Fruit fly (Drosophila melanogaster) whole organism, embryonic: Measurements from ENCODE around the gene CG7164.

Experiments used
- BEAF-32 ChIP-seq: fragments of 200-800 bp; sonication (Bioruptor generic); optimal IDR thresholded peaks from 3 replicates; lab custom pipeline; 2017; ENCODE audit warnings: missing biosample characterization, missing genetic modification characterization, mild to moderate bottlenecking, moderate library complexity, missing genetic modification reagents
- Bteb2 ChIP-seq: fragments of 200-800 bp; sonication (Bioruptor generic); optimal IDR thresholded peaks from 2 replicates; lab custom pipeline; 2016; ENCODE audit warnings: missing biosample characterization, missing genetic modification characterization
- CG11560 ChIP-seq: fragments of 200-800 bp; sonication (Bioruptor generic); IDR thresholded peaks from 3 replicates; pipeline ENCODE4 v1.3.6; 2022; ENCODE audit warnings: missing biosample characterization, missing genetic modification characterization
- CG15479 ChIP-seq: fragments of 200-800 bp; sonication (Bioruptor generic); optimal IDR thresholded peaks from 3 replicates; lab custom pipeline; 2019; ENCODE audit warnings: missing biosample characterization, mild to moderate bottlenecking, missing genetic modification characterization, moderate library complexity
- CG15514 ChIP-seq: fragments of 200-800 bp; sonication (Bioruptor generic); optimal IDR thresholded peaks from 3 replicates; lab custom pipeline; 2017; ENCODE audit warnings: missing biosample characterization, missing genetic modification characterization, mild to moderate bottlenecking, moderate library complexity, missing genetic modification reagents
- CG1602 ChIP-seq: fragments of 200-800 bp; sonication (Bioruptor generic); optimal IDR thresholded peaks from 3 replicates; lab custom pipeline; 2016; ENCODE audit warnings: missing biosample characterization, missing genetic modification characterization
- CG16815 ChIP-seq: fragments of 200-800 bp; sonication (Bioruptor generic); optimal IDR thresholded peaks from 3 replicates; lab custom pipeline; 2017; ENCODE audit warnings: missing biosample characterization, mild to moderate bottlenecking, missing genetic modification characterization
- CG2678 ChIP-seq: fragments of 200-800 bp; sonication (Bioruptor generic); optimal IDR thresholded peaks from 3 replicates; lab custom pipeline; 2019; ENCODE audit warnings: missing biosample characterization, mild to moderate bottlenecking, missing genetic modification characterization, moderate library complexity
- CG42726 ChIP-seq: fragments of 200-800 bp; sonication (Bioruptor generic); IDR thresholded peaks from 2 replicates; pipeline ENCODE4 v1.3.6; 2022; ENCODE audit warnings: missing biosample characterization, missing genetic modification characterization; ENCODE audit not compliant: partially characterized antibody
- CG4854 ChIP-seq: fragments of 200-800 bp; sonication (Bioruptor generic); optimal IDR thresholded peaks from 2 replicates; lab custom pipeline; 2016; ENCODE audit warnings: missing biosample characterization, missing genetic modification characterization, inconsistent platforms
- CG5245 ChIP-seq: fragments of 200-800 bp; sonication (Bioruptor generic); optimal IDR thresholded peaks from 3 replicates; lab custom pipeline; 2016; ENCODE audit warnings: missing biosample characterization, missing genetic modification characterization
- CG6854 ChIP-seq: fragments of 200-800 bp; sonication (Bioruptor generic); optimal IDR thresholded peaks from 3 replicates; lab custom pipeline; 2017; ENCODE audit warnings: missing biosample characterization, mild to moderate bottlenecking, missing genetic modification characterization
- CG8290 ChIP-seq, 3 experiments: fragments of 200-800 bp; sonication (Bioruptor generic); optimal IDR thresholded peaks; 2 replicates each; lab custom pipeline; 2016 to 2019; ENCODE audit warnings: missing biosample characterization in 3 of 3, missing genetic modification characterization in 3 of 3, mild to moderate bottlenecking in 2 of 3, moderate library complexity in 1 of 3
- CG8359 ChIP-seq: fragments of 200-800 bp; sonication (Bioruptor generic); optimal IDR thresholded peaks from 2 replicates; lab custom pipeline; 2017; ENCODE audit warnings: missing biosample characterization, mild to moderate bottlenecking, missing genetic modification characterization, borderline replicate concordance
- CG9876 ChIP-seq: fragments of 200-800 bp; sonication (Bioruptor generic); optimal IDR thresholded peaks from 2 replicates; lab custom pipeline; 2016; ENCODE audit warnings: missing biosample characterization, missing genetic modification characterization
- CG9932 ChIP-seq: fragments of 200-800 bp; sonication (Bioruptor generic); IDR thresholded peaks from 2 replicates; pipeline ENCODE4 v1.3.6; 2022; ENCODE audit warnings: missing biosample characterization, missing genetic modification characterization
- CkIIα-i1 ChIP-seq: fragments of 200-800 bp; sonication (Bioruptor generic); IDR thresholded peaks from 2 replicates; pipeline ENCODE4 v1.3.6; 2022; ENCODE audit warnings: missing biosample characterization, missing genetic modification characterization
- Eip74EF ChIP-seq, 2 experiments: fragments of 200-800 bp in 1 of 2; fragments of >200 bp in 1 of 2; sonication (Bioruptor generic) in 1 of 2; optimal IDR thresholded peaks; 2 replicates each; lab custom pipeline; 2017 to 2019; ENCODE audit warnings: missing biosample characterization in 2 of 2, missing genetic modification characterization in 2 of 2, mild to moderate bottlenecking in 1 of 2, moderate library complexity in 1 of 2
- Ets65A ChIP-seq: fragments of 200-800 bp; sonication (Bioruptor generic); peaks from one replicate; lab custom pipeline; 2016; ENCODE audit warnings: missing biosample characterization, missing genetic modification characterization
- HLHmδ ChIP-seq: fragments of 200-800 bp; sonication (Bioruptor generic); optimal IDR thresholded peaks from 2 replicates; lab custom pipeline; 2018; ENCODE audit warnings: missing biosample characterization, mild to moderate bottlenecking, missing genetic modification characterization, moderate library complexity
- Hmr ChIP-seq: fragments of 200-800 bp; sonication (Bioruptor generic); optimal IDR thresholded peaks from 3 replicates; lab custom pipeline; 2017; ENCODE audit warnings: mild to moderate bottlenecking, missing biosample characterization, missing genetic modification reagents, missing genetic modification characterization
- Hr78 ChIP-seq, 2 experiments: fragments of 200-800 bp in 1 of 2; fragments of >200 bp in 1 of 2; sonication (Bioruptor generic) in 1 of 2; optimal IDR thresholded peaks; 2 replicates each; lab custom pipeline; 2017 to 2019; ENCODE audit warnings: missing biosample characterization in 2 of 2, missing genetic modification characterization in 2 of 2, mild to moderate bottlenecking in 1 of 2, moderate library complexity in 1 of 2
- Lim3 ChIP-seq: fragments of 200-800 bp; sonication (Bioruptor generic); IDR thresholded peaks from 2 replicates; pipeline ENCODE4 v1.3.6; 2022; ENCODE audit warnings: missing biosample characterization, missing genetic modification characterization
- Nf-YA ChIP-seq: fragments of 200-800 bp; sonication (Bioruptor generic); IDR thresholded peaks from 2 replicates; pipeline ENCODE4 v1.3.6; 2022; ENCODE audit warnings: missing biosample characterization, missing genetic modification characterization
- PHDP ChIP-seq: fragments of 200-800 bp; sonication (Bioruptor generic); optimal IDR thresholded peaks from 3 replicates; lab custom pipeline; 2018; ENCODE audit warnings: missing biosample characterization, mild to moderate bottlenecking, missing genetic modification characterization, moderate library complexity
- Rx ChIP-seq: fragments of 200-800 bp; sonication (Bioruptor generic); IDR thresholded peaks from 2 replicates; pipeline ENCODE4 v1.3.6; 2022; ENCODE audit warnings: missing biosample characterization, missing genetic modification characterization
- Sox100B ChIP-seq: fragments of 200-800 bp; sonication (Bioruptor generic); optimal IDR thresholded peaks from 3 replicates; lab custom pipeline; 2018; ENCODE audit warnings: missing biosample characterization, mild to moderate bottlenecking, missing genetic modification characterization
- abd-A ChIP-seq: fragments of 200-800 bp; sonication (Bioruptor generic); optimal IDR thresholded peaks from 3 replicates; lab custom pipeline; 2019; ENCODE audit warnings: missing biosample characterization, mild to moderate bottlenecking, missing genetic modification characterization, moderate library complexity
- br ChIP-seq: fragments of >200 bp; optimal IDR thresholded peaks from 2 replicates; lab custom pipeline; 2017
- dan ChIP-seq: fragments of 200-800 bp; sonication (Bioruptor generic); IDR thresholded peaks from 2 replicates; pipeline ENCODE4 v1.3.6; 2022; ENCODE audit warnings: missing biosample characterization, missing genetic modification characterization
- dysf ChIP-seq: fragments of 200-800 bp; sonication (Bioruptor generic); IDR thresholded peaks from 3 replicates; pipeline ENCODE4 v1.3.6; 2022; ENCODE audit warnings: missing biosample characterization, missing genetic modification characterization
- fd3F ChIP-seq: fragments of 200-800 bp; sonication (Bioruptor generic); optimal IDR thresholded peaks from 2 replicates; lab custom pipeline; 2018; ENCODE audit warnings: missing biosample characterization, mild to moderate bottlenecking, missing genetic modification characterization, moderate library complexity
- gce ChIP-seq: fragments of 200-800 bp; sonication (Bioruptor generic); IDR thresholded peaks from 3 replicates; pipeline ENCODE4 v1.3.6; 2022; ENCODE audit warnings: missing biosample characterization, missing genetic modification characterization
- grau ChIP-seq: fragments of 200-800 bp; optimal IDR thresholded peaks from 3 replicates; lab custom pipeline; 2019; ENCODE audit warnings: missing biosample characterization, mild to moderate bottlenecking, missing genetic modification characterization, moderate library complexity
- kah ChIP-seq: fragments of 200-800 bp; sonication (Bioruptor generic); optimal IDR thresholded peaks from 2 replicates; lab custom pipeline; 2018; ENCODE audit warnings: missing biosample characterization, mild to moderate bottlenecking, missing genetic modification characterization
- ken ChIP-seq: fragments of 200-800 bp; sonication (Bioruptor generic); IDR thresholded peaks from 3 replicates; pipeline ENCODE4 v1.3.6; 2022; ENCODE audit warnings: missing biosample characterization, missing genetic modification characterization
- lilli ChIP-seq: fragments of 200-800 bp; sonication (Bioruptor generic); optimal IDR thresholded peaks from 3 replicates; lab custom pipeline; 2016; ENCODE audit warnings: missing biosample characterization, missing genetic modification characterization
- lov ChIP-seq, 2 experiments: fragments of 200-800 bp in 1 of 2; fragments of >200 bp in 1 of 2; sonication (Bioruptor generic) in 1 of 2; IDR thresholded peaks in 1 of 2; optimal IDR thresholded peaks in 1 of 2; 2 replicates in 1 of 2; 3 replicates in 1 of 2; pipeline versions ENCODE4 v1.3.6 to Lab custom; 2017 to 2022; ENCODE audit warnings: missing biosample characterization in 1 of 2, missing genetic modification characterization in 1 of 2
- luna ChIP-seq: fragments of 200-800 bp; sonication (Bioruptor generic); optimal IDR thresholded peaks from 2 replicates; lab custom pipeline; 2016; ENCODE audit warnings: missing biosample characterization, missing genetic modification characterization
- mld ChIP-seq: fragments of 200-800 bp; sonication (Bioruptor generic); IDR thresholded peaks from 3 replicates; pipeline ENCODE4 v1.3.6; 2022; ENCODE audit warnings: missing biosample characterization, missing genetic modification characterization; ENCODE audit not compliant: partially characterized antibody
- oc ChIP-seq: fragments of 200-800 bp; sonication (Bioruptor generic); optimal IDR thresholded peaks from 2 replicates; lab custom pipeline; 2018; ENCODE audit warnings: missing biosample characterization, mild to moderate bottlenecking, missing genetic modification characterization, moderate library complexity
- pb ChIP-seq: fragments of 200-800 bp; sonication (Bioruptor generic); optimal IDR thresholded peaks from 3 replicates; lab custom pipeline; 2016; ENCODE audit warnings: missing biosample characterization, missing genetic modification characterization
- repo ChIP-seq: fragments of 200-800 bp; sonication (Bioruptor generic); optimal IDR thresholded peaks from 2 replicates; lab custom pipeline; 2016; ENCODE audit warnings: missing biosample characterization, missing genetic modification characterization
- sd ChIP-seq: fragments of 200-800 bp; sonication (Bioruptor generic); optimal IDR thresholded peaks from 3 replicates; lab custom pipeline; 2018; ENCODE audit warnings: missing biosample characterization, mild to moderate bottlenecking, missing genetic modification characterization, moderate library complexity
- slou ChIP-seq: fragments of 200-800 bp; sonication (Bioruptor generic); optimal IDR thresholded peaks from 3 replicates; lab custom pipeline; 2016; ENCODE audit warnings: missing biosample characterization, missing genetic modification characterization
- sqz ChIP-seq: fragments of 200-800 bp; sonication (Bioruptor generic); optimal IDR thresholded peaks from 3 replicates; lab custom pipeline; 2018; ENCODE audit warnings: missing biosample characterization, mild to moderate bottlenecking, missing genetic modification characterization
- tx ChIP-seq: fragments of 200-800 bp; sonication (Bioruptor generic); optimal IDR thresholded peaks from 2 replicates; lab custom pipeline; 2016; ENCODE audit warnings: missing biosample characterization, missing genetic modification characterization
- zfh1 ChIP-seq: fragments of 200-800 bp; sonication (Bioruptor generic); IDR thresholded peaks from 3 replicates; pipeline ENCODE4 v1.3.6; 2022; ENCODE audit warnings: missing biosample characterization, missing genetic modification characterization

The CG7164 gene

dm6 chr2L:7799804-7800433 lies 18.7 kb downstream of the CG7164 start, which contains the start of the genes Herp and r2d2 (continued):
- TF ChIP-seq ken (GFP tag; lab: Robert Waterston, UW) (peak; percentile 88), slou (GFP tag; lab: Kevin White, UChicago) (peak; percentile 91), abd-A (tag; lab: Kevin White, UChicago) (no peak), lov (optimal IDR thresholded peaks at IDR 0.05; lab: Kevin White, UChicago) (no peak), lov (GFP tag; IDR thresholded peaks at IDR 0.05; lab: Robert Waterston, UW) (no peak), CG11560 (tag; lab: Robert Waterston, UW) (peak; percentile 83), CG15479 (peak; percentile 79), Ets65A (GFP tag; lab: Kevin White, UChicago) (peak; percentile 99), Bteb2 (peak; percentile 89), kah (GFP tag; lab: Kevin White, UChicago) (peak; percentile 95), grau (tag; lab: Kevin White, UChicago) (peak; percentile 91), fd3F (GFP tag; lab: Kevin White, UChicago) (peak; percentile 84), CG9876 (GFP tag; lab: Kevin White, UChicago) (peak; percentile 90), tx (peak; percentile 90), zfh1 (GFP tag; lab: Robert Waterston, UW) (peak; percentile 86), CG9932 (GFP tag; lab: Robert Waterston, UW) (peak; percentile 95), dan (GFP tag; lab: Robert Waterston, UW) (peak; percentile 55; the same call in 1 of the 2 replicates), CG6854 (GFP tag; lab: Kevin White, UChicago) (peak; percentile 82), CG15514 (GFP tag; lab: Kevin White, UChicago) (peak; percentile 88), CG4854 (GFP tag; lab: Kevin White, UChicago) (peak; percentile 73), CG16815 (GFP tag; lab: Kevin White, UChicago) (peak; percentile 83), BEAF-32 (GFP tag; lab: Kevin White, UChicago) (peak; percentile 84), Hr78 (GFP tag; optimal IDR thresholded peaks at IDR 0.05; lab: Kevin White, UChicago) (peak in 1 of 2 experiments; percentile 91), HLHmδ (GFP tag; lab: Kevin White, UChicago) (no peak), CG8290 (GFP tag; optimal IDR thresholded peaks at IDR 0.05; lab: Kevin White, UChicago) (peak; percentile 82), CG8290 (tag; optimal IDR thresholded peaks at IDR 0.05; lab: Kevin White, UChicago) (peak; percentile 45 to 90), pb (GFP tag; lab: Kevin White, UChicago) (peak; percentile 93), Rx (GFP tag; lab: Robert Waterston, UW) (peak; percentile 78), br (lab: Kevin White, UChicago) (no peak), oc (no peak), CG42726 (GFP tag; lab: Robert Waterston, UW) (no peak; the same call in none of the 2 replicates), gce (GFP tag; lab: Robert Waterston, UW) (peak; percentile 47; the same call in 1 of the 3 replicates), Eip74EF (GFP tag; optimal IDR thresholded peaks at IDR 0.05; lab: Kevin White, UChicago) (peak in 1 of 2 experiments; percentile 69), Sox100B (peak; percentile 84), luna (GFP tag; lab: Kevin White, UChicago) (peak; percentile 78), CG2678 (tag; lab: Kevin White, UChicago) (peak; percentile 93), Hmr (GFP tag; lab: Kevin White, UChicago) (peak; percentile 93), CG1602 (peak; percentile 89), dysf (peak; percentile 94), repo (GFP tag; lab: Kevin White, UChicago) (peak; percentile 90), CG8359 (GFP tag; lab: Kevin White, UChicago) (peak; percentile 68), PHDP (tag; lab: Kevin White, UChicago) (peak; percentile 88), Lim3 (GFP tag; lab: Robert Waterston, UW) (peak; percentile 52; the same call in 1 of the 2 replicates), mld (GFP tag; lab: Robert Waterston, UW) (no peak), CG5245 (peak; percentile 83), lilli (GFP tag; lab: Kevin White, UChicago) (peak; percentile 95), CkIIα-i1 (GFP tag; lab: Robert Waterston, UW) (no peak), sqz (peak; percentile 75), sd (tag; lab: Kevin White, UChicago) (peak; percentile 75), Nf-YA (GFP tag; lab: Robert Waterston, UW) (peak; percentile 63)
